Worm (Caenorhabditis elegans) whole organism, L4 larva: ENCODE results near the gene C35B1.8.

Source experiments
- D1046.2 ChIP-seq: fragments of 200-800 bp; sonication (Bioruptor generic); IDR thresholded peaks from 2 replicates; pipeline ENCODE4 v1.3.6; 2022; ENCODE audit warnings: missing genetic modification characterization, missing compliant biosample characterization
- F26F4.8 ChIP-seq: fragments of 200-800 bp; sonication (Bioruptor generic); conservative IDR thresholded peaks from 2 replicates; pipeline ENCODE4 v1.3.6; 2022; ENCODE audit warnings: missing genetic modification characterization, missing compliant biosample characterization
- F37D6.2 ChIP-seq: sonication (generic microtip); optimal IDR thresholded peaks from 2 replicates; lab custom pipeline; 2016; ENCODE audit warnings: mild to moderate bottlenecking, missing genetic modification characterization, missing compliant biosample characterization
- F49E8.2 ChIP-seq: sonication (generic microtip); optimal IDR thresholded peaks from 2 replicates; lab custom pipeline; 2016; ENCODE audit warnings: missing compliant biosample characterization, mild to moderate bottlenecking, missing genetic modification characterization, borderline replicate concordance
- R02D3.7 ChIP-seq: fragments of 150-350 bp; sonication (generic microtip); optimal IDR thresholded peaks from 3 replicates; lab custom pipeline; 2014; ENCODE audit warnings: missing biosample characterization, missing genetic modification characterization
- T20F7.1 ChIP-seq: fragments of 200-800 bp; sonication (Bioruptor generic); optimal IDR thresholded peaks from 2 replicates; lab custom pipeline; 2018; ENCODE audit warnings: mild to moderate bottlenecking, missing genetic modification characterization, missing compliant biosample characterization
- T26A8.4 ChIP-seq: fragments of 200-800 bp; sonication (Bioruptor generic); IDR thresholded peaks from 2 replicates; pipeline ENCODE4 v1.3.6; 2022; ENCODE audit warnings: missing genetic modification characterization, missing compliant biosample characterization
- Y5F2A.4 ChIP-seq: fragments of 200-800 bp; sonication (Bioruptor generic); optimal IDR thresholded peaks from 2 replicates; lab custom pipeline; 2018; ENCODE audit warnings: mild to moderate bottlenecking, missing genetic modification characterization, missing compliant biosample characterization
- ZK337.2 ChIP-seq: fragments of 200-800 bp; sonication (Bioruptor generic); IDR thresholded peaks from 2 replicates; pipeline ENCODE4 v1.3.6; 2022; ENCODE audit warnings: missing genetic modification reagents, missing genetic modification characterization, missing compliant biosample characterization
- ceh-20 ChIP-seq: fragments of 200-800 bp; sonication (Bioruptor generic); IDR thresholded peaks from 2 replicates; pipeline ENCODE4 v1.3.6; 2022; ENCODE audit warnings: missing genetic modification reagents, missing genetic modification characterization, missing compliant biosample characterization
- ceh-32 ChIP-seq: sonication (generic microtip); optimal IDR thresholded peaks from 2 replicates; lab custom pipeline; 2016; ENCODE audit warnings: mild to moderate bottlenecking, missing genetic modification characterization, missing compliant biosample characterization; ENCODE audit not compliant: poor library complexity
- ceh-82 ChIP-seq: sonication (generic microtip); optimal IDR thresholded peaks from 2 replicates; lab custom pipeline; 2017; ENCODE audit warnings: missing biosample characterization, missing genetic modification characterization
- ctbp-1 ChIP-seq: fragments of 200-800 bp; sonication (Bioruptor generic); IDR thresholded peaks from 2 replicates; pipeline ENCODE4 v1.3.6; 2022; ENCODE audit warnings: missing genetic modification reagents, missing genetic modification characterization, missing compliant biosample characterization
- daf-8 ChIP-seq: fragments of 200-800 bp; sonication (Bioruptor generic); IDR thresholded peaks from 2 replicates; pipeline ENCODE4 v1.3.6; 2022; ENCODE audit warnings: missing genetic modification characterization, missing compliant biosample characterization
- dmd-8 ChIP-seq: fragments of 200-800 bp; sonication (Bioruptor generic); IDR thresholded peaks from 2 replicates; pipeline ENCODE4 v1.3.6; 2022; ENCODE audit warnings: missing genetic modification characterization, missing compliant biosample characterization
- duxl-1 ChIP-seq: sonication (generic microtip); optimal IDR thresholded peaks from 2 replicates; lab custom pipeline; 2016; ENCODE audit warnings: mild to moderate bottlenecking, missing genetic modification characterization, moderate library complexity, missing compliant biosample characterization; ENCODE audit not compliant: poor library complexity
- egl-27 ChIP-seq: sonication (generic microtip); optimal IDR thresholded peaks from 3 replicates; lab custom pipeline; 2017; ENCODE audit warnings: missing biosample characterization, missing genetic modification reagents, missing genetic modification characterization
- fkh-10 ChIP-seq: fragments of 150-350 bp; optimal IDR thresholded peaks from 2 replicates; lab custom pipeline; 2014; ENCODE audit warnings: missing biosample characterization, missing genetic modification reagents, missing genetic modification characterization
- fos-1 ChIP-seq: fragments of 150-350 bp; optimal IDR thresholded peaks from 2 replicates; lab custom pipeline; 2014; ENCODE audit warnings: missing biosample characterization, missing genetic modification characterization
- gei-8 ChIP-seq: fragments of 200-800 bp; sonication (Bioruptor generic); optimal IDR thresholded peaks from 2 replicates; lab custom pipeline; 2018; ENCODE audit warnings: mild to moderate bottlenecking, missing genetic modification characterization, missing compliant biosample characterization
- hmg-1.1 ChIP-seq: fragments of 200-800 bp; sonication (Bioruptor generic); IDR thresholded peaks from 2 replicates; pipeline ENCODE4 v1.3.6; 2022; ENCODE audit warnings: missing genetic modification reagents, missing genetic modification characterization, missing compliant biosample characterization
- jun-1 ChIP-seq: fragments of 150-350 bp; optimal IDR thresholded peaks from 2 replicates; lab custom pipeline; 2014; ENCODE audit warnings: missing biosample characterization, missing genetic modification reagents, missing genetic modification characterization
- lim-7 ChIP-seq: fragments of 200-800 bp; sonication (Bioruptor generic); IDR thresholded peaks from 2 replicates; pipeline ENCODE4 v1.3.6; 2022; ENCODE audit warnings: missing genetic modification characterization, missing compliant biosample characterization
- lin-1 ChIP-seq: fragments of 200-800 bp; sonication (Bioruptor generic); IDR thresholded peaks from 2 replicates; pipeline ENCODE4 v1.3.6; 2022; ENCODE audit warnings: missing genetic modification reagents, missing genetic modification characterization, missing compliant biosample characterization
- lin-13 ChIP-seq: fragments of 150-350 bp; optimal IDR thresholded peaks from 2 replicates; lab custom pipeline; 2014; ENCODE audit warnings: missing biosample characterization, missing genetic modification reagents, missing genetic modification characterization
- lin-29 ChIP-seq: fragments of 200-800 bp; sonication (Bioruptor generic); IDR thresholded peaks from 2 replicates; pipeline ENCODE4 v1.3.6; 2022; ENCODE audit warnings: missing genetic modification reagents, missing genetic modification characterization, missing compliant biosample characterization
- lir-3 ChIP-seq: sonication (generic microtip); optimal IDR thresholded peaks from 2 replicates; lab custom pipeline; 2016; ENCODE audit warnings: mild to moderate bottlenecking, missing genetic modification characterization, missing compliant biosample characterization
- lsy-2 ChIP-seq, 2 experiments: fragments of 150-350 bp in 1 of 2; sonication (generic microtip) in 1 of 2; optimal IDR thresholded peaks; 2 replicates each; lab custom pipeline; 2014 to 2017; ENCODE audit warnings: missing biosample characterization in 2 of 2, missing genetic modification characterization in 2 of 2
- madf-5 ChIP-seq, 2 experiments: fragments of 200-800 bp; sonication (Bioruptor generic); IDR thresholded peaks; 2 replicates each; pipeline ENCODE4 v1.3.6; 2022; ENCODE audit warnings: missing compliant biosample characterization in 2 of 2, missing genetic modification characterization in 2 of 2
- mes-2 ChIP-seq: sonication (generic microtip); optimal IDR thresholded peaks from 2 replicates; lab custom pipeline; 2016; ENCODE audit warnings: missing genotype, mild to moderate bottlenecking, missing genetic modification characterization, missing compliant biosample characterization; ENCODE audit not compliant: poor library complexity, severe bottlenecking
- mxl-3 ChIP-seq: fragments of 200-800 bp; sonication (Bioruptor generic); optimal IDR thresholded peaks from 2 replicates; lab custom pipeline; 2018; ENCODE audit warnings: mild to moderate bottlenecking, missing genetic modification characterization, missing compliant biosample characterization
- nhr-10 ChIP-seq: fragments of 150-350 bp; optimal IDR thresholded peaks from 2 replicates; lab custom pipeline; 2014; ENCODE audit warnings: missing biosample characterization, missing genetic modification characterization
- nhr-102 ChIP-seq: sonication (generic microtip); optimal IDR thresholded peaks from 2 replicates; lab custom pipeline; 2016; ENCODE audit warnings: mild to moderate bottlenecking, missing genetic modification characterization, moderate library complexity, missing compliant biosample characterization
- nhr-237 ChIP-seq: sonication (generic microtip); optimal IDR thresholded peaks from 2 replicates; lab custom pipeline; 2017; ENCODE audit warnings: missing biosample characterization, missing genetic modification characterization
- nhr-25 ChIP-seq: sonication (generic microtip); optimal IDR thresholded peaks from 2 replicates; lab custom pipeline; 2017; ENCODE audit warnings: missing genetic modification characterization, mild to moderate bottlenecking, missing compliant biosample characterization, antibody characterized with exemption, moderate library complexity, borderline replicate concordance; ENCODE audit not compliant: insufficient read depth
- nhr-28 ChIP-seq: fragments of 150-350 bp; optimal IDR thresholded peaks from 2 replicates; lab custom pipeline; 2014; ENCODE audit warnings: missing biosample characterization, missing genetic modification characterization
- nhr-77 ChIP-seq: fragments of 150-350 bp; optimal IDR thresholded peaks from 2 replicates; lab custom pipeline; 2014; ENCODE audit warnings: missing biosample characterization, missing genetic modification characterization
- pha-4 ChIP-seq, 2 experiments: fragments of 150-350 bp in 1 of 2; fragments of 200-800 bp in 1 of 2; sonication (Bioruptor generic) in 1 of 2; IDR thresholded peaks in 1 of 2; optimal IDR thresholded peaks in 1 of 2; 2 replicates each; pipeline versions ENCODE4 v1.3.6 to Lab custom; 2014 to 2022; ENCODE audit warnings: missing genetic modification characterization in 2 of 2, missing genetic modification reagents in 2 of 2, missing biosample characterization in 1 of 2, missing compliant biosample characterization in 1 of 2
- pqm-1 ChIP-seq: sonication (generic microtip); optimal IDR thresholded peaks from 2 replicates; lab custom pipeline; 2017; ENCODE audit warnings: missing biosample characterization, missing genetic modification characterization
- saeg-2 ChIP-seq: fragments of 200-800 bp; sonication (Bioruptor generic); IDR thresholded peaks from 2 replicates; pipeline ENCODE4 v1.3.6; 2022; ENCODE audit warnings: missing genetic modification reagents, missing genetic modification characterization, missing compliant biosample characterization
- snpc-1.2 ChIP-seq: fragments of 200-800 bp; sonication (Bioruptor generic); IDR thresholded peaks from 2 replicates; pipeline ENCODE4 v1.3.6; 2022; ENCODE audit warnings: missing genetic modification reagents, missing genetic modification characterization, missing compliant biosample characterization
- snpc-4 ChIP-seq: fragments of 150-350 bp; optimal IDR thresholded peaks from 2 replicates; lab custom pipeline; 2014; ENCODE audit warnings: missing biosample characterization, missing genetic modification characterization
- spr-3 ChIP-seq: fragments of 200-800 bp; sonication (Bioruptor generic); optimal IDR thresholded peaks from 2 replicates; lab custom pipeline; 2018; ENCODE audit warnings: mild to moderate bottlenecking, missing genetic modification characterization, missing compliant biosample characterization
- tag-97 ChIP-seq: fragments of 200-800 bp; sonication (Bioruptor generic); IDR thresholded peaks from 2 replicates; pipeline ENCODE4 v1.3.6; 2022; ENCODE audit warnings: missing genetic modification characterization, missing compliant biosample characterization
- unc-130 ChIP-seq: sonication (generic microtip); optimal IDR thresholded peaks from 2 replicates; lab custom pipeline; 2016; ENCODE audit warnings: missing genetic modification reagents, missing genetic modification characterization, missing compliant biosample characterization
- unc-39 ChIP-seq: sonication (generic microtip); optimal IDR thresholded peaks from 2 replicates; lab custom pipeline; 2017; ENCODE audit warnings: missing biosample characterization, missing genetic modification characterization
- vab-7 ChIP-seq: fragments of 200-800 bp; sonication (Bioruptor generic); IDR thresholded peaks from 2 replicates; pipeline ENCODE4 v1.3.6; 2022; ENCODE audit warnings: missing genetic modification reagents, missing genetic modification characterization, missing compliant biosample characterization
- zfp-3 ChIP-seq: fragments of 200-800 bp; sonication (Bioruptor generic); conservative IDR thresholded peaks from 2 replicates; pipeline ENCODE4 v1.3.6; 2022; ENCODE audit warnings: missing genetic modification reagents, missing genetic modification characterization, missing compliant biosample characterization
- zip-2 ChIP-seq: fragments of 150-350 bp; optimal IDR thresholded peaks from 2 replicates; lab custom pipeline; 2014; ENCODE audit warnings: missing biosample characterization, missing genetic modification characterization

Gene C35B1.8

ce11 chrIV:4042274-4042673, 36.5 kb downstream of the C35B1.8 start, which contains the start of gene cdc-73 (continued):
- TF ChIP-seq F37D6.2 (tag; lab: Kevin White, UChicago) (no peak), madf-5 (GFP tag; IDR thresholded peaks at IDR 0.05; lab: Robert Waterston, UW) (no peak), lsy-2 (tag; optimal IDR thresholded peaks at IDR 0.05; lab: Kevin White, UChicago) (peak in 1 of 2 experiments; percentile 56), hmg-1.1 (GFP tag; lab: Robert Waterston, UW) (0 out of 2 replicates have a peak, but pooled peaks have one; percentile 21), snpc-4 (tag; lab: Kevin White, UChicago) (no peak), daf-8 (GFP tag; lab: Robert Waterston, UW) (no peak), mes-2 (tag; lab: Kevin White, UChicago) (peak; percentile 96), tag-97 (GFP tag; lab: Robert Waterston, UW) (no peak), pqm-1 (tag; lab: Kevin White, UChicago) (no peak), gei-8 (GFP tag; lab: Kevin White, UChicago) (no peak), duxl-1 (peak; percentile 21), fkh-10 (GFP tag; lab: Kevin White, UChicago) (no peak), fos-1 (tag; lab: Kevin White, UChicago) (no peak), zip-2 (tag; lab: Kevin White, UChicago) (no peak), unc-130 (GFP tag; lab: Kevin White, UChicago) (peak; percentile 79), mxl-3 (GFP tag; lab: Kevin White, UChicago) (no peak), ceh-32 (tag; lab: Kevin White, UChicago) (no peak), nhr-77 (tag; lab: Kevin White, UChicago) (no peak), saeg-2 (no peak), D1046.2 (no peak), nhr-10 (no peak), lim-7 (GFP tag; lab: Robert Waterston, UW) (no peak), F26F4.8 (GFP tag; lab: Robert Waterston, UW) (no peak), lin-1 (GFP tag; lab: Robert Waterston, UW) (no peak), nhr-102 (tag; lab: Kevin White, UChicago) (no peak), R02D3.7 (tag; lab: Kevin White, UChicago) (no peak), T26A8.4 (GFP tag; lab: Robert Waterston, UW) (no peak), unc-39 (tag; lab: Kevin White, UChicago) (no peak), nhr-25 (tag; lab: Kevin White, UChicago) (no peak), F49E8.2 (tag; lab: Kevin White, UChicago) (no peak), snpc-1.2 (no peak), T20F7.1 (no peak), zfp-3 (no peak), Y5F2A.4 (no peak), ZK337.2 (GFP tag; lab: Robert Waterston, UW) (no peak), lin-13 (GFP tag; lab: Kevin White, UChicago) (no peak), ceh-20 (GFP tag; lab: Robert Waterston, UW) (no peak), nhr-237 (no peak), jun-1 (tag; lab: Kevin White, UChicago) (no peak), lin-29 (no peak), pha-4 (GFP tag; IDR thresholded peaks at IDR 0.05; lab: Robert Waterston, UW) (no peak), pha-4 (tag; optimal IDR thresholded peaks at IDR 0.05; lab: Kevin White, UChicago) (no peak), spr-3 (GFP tag; lab: Kevin White, UChicago) (no peak), ceh-82 (tag; lab: Kevin White, UChicago) (no peak), dmd-8 (no peak), nhr-28 (tag; lab: Kevin White, UChicago) (no peak), egl-27 (tag; lab: Kevin White, UChicago) (no peak), ctbp-1 (GFP tag; lab: Robert Waterston, UW) (no peak), vab-7 (GFP tag; lab: Robert Waterston, UW) (no peak), lir-3 (tag; lab: Kevin White, UChicago) (no peak)
